Worm (Caenorhabditis elegans) whole organism, late embryonic: ENCODE data around the gene orc-2.

ENCODE experiments used
- F13H6.1 ChIP-seq: sonication (generic microtip); optimal IDR thresholded peaks from 2 replicates; lab custom pipeline; 2016; ENCODE audit warnings: missing genetic modification characterization, missing compliant biosample characterization
- ama-1 ChIP-seq: fragments of 150-350 bp; optimal IDR thresholded peaks from 2 replicates; lab custom pipeline; 2014
- nhr-11 ChIP-seq: fragments of 150-350 bp; optimal IDR thresholded peaks from 2 replicates; lab custom pipeline; 2014; ENCODE audit warnings: missing biosample characterization, missing genetic modification characterization
- pha-2 ChIP-seq: sonication (generic microtip); optimal IDR thresholded peaks from 2 replicates; lab custom pipeline; 2017; ENCODE audit warnings: mild to moderate bottlenecking, missing genetic modification characterization, missing compliant biosample characterization

DNA sequence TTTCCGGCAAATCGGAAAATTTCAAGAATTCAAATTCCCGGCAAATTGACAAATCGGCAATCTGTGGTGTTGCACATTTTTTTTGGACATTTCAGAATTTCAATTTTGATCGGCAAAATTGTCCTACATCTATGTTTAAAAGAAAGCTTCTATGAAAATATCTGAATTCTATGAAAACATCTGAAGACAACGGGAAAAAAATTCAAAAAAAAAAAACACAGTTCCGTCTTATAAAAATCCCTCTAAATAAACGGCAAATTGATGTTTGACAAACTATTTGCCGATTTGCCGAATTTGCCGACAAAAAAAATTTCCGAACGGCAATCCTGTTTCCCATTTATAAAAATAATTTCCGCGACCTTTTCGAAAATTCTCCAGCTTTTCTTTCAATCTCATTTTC is 40.6 kb downstream of the orc-2 start, which contains the start of gene F44F4.15:
- TF ChIP-seq nhr-11 (tag; lab: Kevin White, UChicago) (no peak), F13H6.1 (tag; lab: Kevin White, UChicago) (no peak), ama-1 (lab: Kevin White, UChicago) (no peak), pha-2 (no peak)
